Fruit fly (Drosophila melanogaster) whole organism, prepupa: ENCODE results near the gene CG4456.

Experiments used
- Hr4 ChIP-seq: fragments of 200-800 bp; sonication (Bioruptor generic); optimal IDR thresholded peaks from 3 replicates; lab custom pipeline; 2016; ENCODE audit warnings: missing biosample characterization, missing genetic modification characterization
- Met ChIP-seq: fragments of 200-800 bp; sonication (Bioruptor generic); optimal IDR thresholded peaks from 3 replicates; lab custom pipeline; 2016; ENCODE audit warnings: missing biosample characterization, missing genetic modification characterization
- pdm3 ChIP-seq: fragments of 200-800 bp; sonication (Bioruptor generic); optimal IDR thresholded peaks from 3 replicates; lab custom pipeline; 2016; ENCODE audit warnings: missing biosample characterization, missing genetic modification characterization

dm6 chr3L:9368665-9369064 is 3.9 kb upstream of the CG4456 start:
- no peak for TF ChIP-seq Hr4 (GFP tag; lab: Kevin White, UChicago)
- TF ChIP-seq Met (GFP tag; lab: Kevin White, UChicago) = no peak
- no peak for TF ChIP-seq pdm3 (GFP tag; lab: Kevin White, UChicago)
